Worm (Caenorhabditis elegans) whole organism, mixed stage, embryonic: ENCODE data around the gene gcy-3.

Source experiments
- M03D4.4 ChIP-seq: sonication (generic microtip); optimal IDR thresholded peaks from 2 replicates; lab custom pipeline; 2017; ENCODE audit warnings: mild to moderate bottlenecking, missing genetic modification characterization, missing compliant biosample characterization
- bed-3 ChIP-seq: fragments of 200-800 bp; sonication (Bioruptor generic); optimal IDR thresholded peaks from 3 replicates; lab custom pipeline; 2018; ENCODE audit warnings: mild to moderate bottlenecking, missing genetic modification characterization, moderate library complexity, missing compliant biosample characterization
- blmp-1 ChIP-seq: fragments of 150-350 bp; optimal IDR thresholded peaks from 2 replicates; lab custom pipeline; 2014; ENCODE audit warnings: missing biosample characterization, missing genetic modification characterization
- ceh-39 ChIP-seq: fragments of 150-350 bp; optimal IDR thresholded peaks from 2 replicates; lab custom pipeline; 2014; ENCODE audit warnings: missing biosample characterization, missing genetic modification characterization
- ceh-83 ChIP-seq: fragments of 200-800 bp; sonication (Bioruptor generic); optimal IDR thresholded peaks from 2 replicates; lab custom pipeline; 2018; ENCODE audit warnings: mild to moderate bottlenecking, missing genetic modification characterization, missing compliant biosample characterization
- ces-1 ChIP-seq: fragments of 150-350 bp; optimal IDR thresholded peaks from 2 replicates; lab custom pipeline; 2014; ENCODE audit warnings: missing biosample characterization, missing genetic modification reagents, missing genetic modification characterization
- cnd-1 ChIP-seq: fragments of 200-800 bp; sonication (Bioruptor generic); optimal IDR thresholded peaks from 2 replicates; lab custom pipeline; 2018; ENCODE audit warnings: mild to moderate bottlenecking, missing genetic modification characterization, missing compliant biosample characterization
- drap-1 ChIP-seq: fragments of 200-800 bp; sonication (Bioruptor generic); optimal IDR thresholded peaks from 3 replicates; lab custom pipeline; 2018; ENCODE audit warnings: mild to moderate bottlenecking, missing genetic modification characterization, missing compliant biosample characterization
- elt-1 ChIP-seq: sonication (generic microtip); optimal IDR thresholded peaks from 2 replicates; lab custom pipeline; 2017; ENCODE audit warnings: missing genetic modification characterization, mild to moderate bottlenecking, missing compliant biosample characterization, antibody characterized with exemption, moderate library complexity, borderline replicate concordance; ENCODE audit not compliant: insufficient read depth
- elt-3 ChIP-seq: fragments of 150-350 bp; optimal IDR thresholded peaks from 2 replicates; lab custom pipeline; 2014; ENCODE audit warnings: missing biosample characterization, missing genetic modification characterization
- ham-2 ChIP-seq: fragments of 200-800 bp; sonication (Bioruptor generic); optimal IDR thresholded peaks from 2 replicates; lab custom pipeline; 2018; ENCODE audit warnings: mild to moderate bottlenecking, missing genetic modification characterization, missing compliant biosample characterization
- hlh-1 ChIP-seq: fragments of 150-350 bp; optimal IDR thresholded peaks from 2 replicates; lab custom pipeline; 2014; ENCODE audit warnings: missing biosample characterization, missing genetic modification reagents, missing genetic modification characterization
- lin-13 ChIP-seq: fragments of 150-350 bp; optimal IDR thresholded peaks from 2 replicates; lab custom pipeline; 2014; ENCODE audit warnings: missing biosample characterization, missing genetic modification characterization
- lin-32 ChIP-seq: fragments of 200-800 bp; sonication (Bioruptor generic); optimal IDR thresholded peaks from 2 replicates; lab custom pipeline; 2018; ENCODE audit warnings: mild to moderate bottlenecking, missing genetic modification characterization, missing compliant biosample characterization
- lsy-2 ChIP-seq: fragments of 150-350 bp; optimal IDR thresholded peaks from 2 replicates; lab custom pipeline; 2014; ENCODE audit warnings: missing biosample characterization, missing genetic modification characterization
- mab-5 ChIP-seq: fragments of 150-350 bp; optimal IDR thresholded peaks from 2 replicates; lab custom pipeline; 2014; ENCODE audit warnings: missing biosample characterization, missing genetic modification characterization
- mep-1 ChIP-seq: fragments of 150-350 bp; optimal IDR thresholded peaks from 2 replicates; lab custom pipeline; 2017; ENCODE audit warnings: missing biosample characterization, missing genetic modification reagents, missing genetic modification characterization, inconsistent platforms
- nhr-12 ChIP-seq: fragments of 150-350 bp; optimal IDR thresholded peaks from 2 replicates; lab custom pipeline; 2014; ENCODE audit warnings: missing biosample characterization, missing genetic modification characterization
- nhr-2 ChIP-seq: fragments of 150-350 bp; optimal IDR thresholded peaks from 2 replicates; lab custom pipeline; 2014; ENCODE audit warnings: missing biosample characterization, missing genetic modification characterization
- nhr-28 ChIP-seq: fragments of 150-350 bp; optimal IDR thresholded peaks from 2 replicates; lab custom pipeline; 2014; ENCODE audit warnings: missing biosample characterization, missing genetic modification characterization
- nhr-76 ChIP-seq: sonication (generic microtip); optimal IDR thresholded peaks from 2 replicates; lab custom pipeline; 2017; ENCODE audit warnings: missing biosample characterization, missing genetic modification characterization
- pha-4 ChIP-seq: fragments of 150-350 bp; optimal IDR thresholded peaks from 2 replicates; lab custom pipeline; 2018; ENCODE audit warnings: missing biosample characterization, missing genetic modification reagents, missing genetic modification characterization
- sem-2 ChIP-seq: fragments of 200-800 bp; sonication (Bioruptor generic); optimal IDR thresholded peaks from 2 replicates; lab custom pipeline; 2018; ENCODE audit warnings: mild to moderate bottlenecking, missing genetic modification characterization, missing compliant biosample characterization
- snpc-4 ChIP-seq: fragments of 150-350 bp; optimal IDR thresholded peaks from 2 replicates; lab custom pipeline; 2014; ENCODE audit warnings: missing biosample characterization, missing genetic modification characterization
- tbx-8 ChIP-seq: fragments of 200-800 bp; sonication (Bioruptor generic); optimal IDR thresholded peaks from 2 replicates; lab custom pipeline; 2018; ENCODE audit warnings: mild to moderate bottlenecking, missing genetic modification characterization, moderate library complexity, missing compliant biosample characterization
- unc-120 ChIP-seq: sonication (generic microtip); optimal IDR thresholded peaks from 2 replicates; lab custom pipeline; 2017; ENCODE audit warnings: missing genetic modification characterization, missing compliant biosample characterization; ENCODE audit not compliant: poor library complexity, severe bottlenecking
- unc-39 ChIP-seq: fragments of 150-350 bp; optimal IDR thresholded peaks from 2 replicates; lab custom pipeline; 2014; ENCODE audit warnings: missing biosample characterization, missing genetic modification characterization
- unc-62 ChIP-seq: fragments of 150-350 bp; optimal IDR thresholded peaks from 2 replicates; lab custom pipeline; 2014; ENCODE audit warnings: missing biosample characterization, missing genetic modification reagents, missing genetic modification characterization
- zip-8 ChIP-seq: fragments of 150-350 bp; optimal IDR thresholded peaks from 2 replicates; lab custom pipeline; 2014; ENCODE audit warnings: missing biosample characterization, missing genetic modification characterization
- ztf-11 ChIP-seq: fragments of 150-350 bp; optimal IDR thresholded peaks from 2 replicates; lab custom pipeline; 2014; ENCODE audit warnings: missing biosample characterization, missing genetic modification characterization

Gene gcy-3

ce11 chrII:9507181-9507580 is at the start of gene gcy-3:
Gene gcy-3, minus strand, starts transcription at chrII:9507281.
- TF ChIP-seq ceh-83 (GFP tag; lab: Kevin White, UChicago), result no peak
- no peak for TF ChIP-seq cnd-1
- TF ChIP-seq hlh-1 (tag; lab: Kevin White, UChicago), result no peak
- TF ChIP-seq bed-3 (GFP tag; lab: Kevin White, UChicago), result no peak
- TF ChIP-seq lsy-2 (tag; lab: Kevin White, UChicago), result no peak
- no peak for TF ChIP-seq nhr-2 (tag; lab: Kevin White, UChicago)
- no peak for TF ChIP-seq ztf-11 (tag; lab: Kevin White, UChicago)
- TF ChIP-seq mep-1, result no peak
- TF ChIP-seq lin-32 (GFP tag; lab: Kevin White, UChicago), result no peak
- TF ChIP-seq nhr-76 (tag; lab: Kevin White, UChicago), result no peak
- TF ChIP-seq snpc-4 (tag; lab: Kevin White, UChicago), result no peak

- no peak for TF ChIP-seq M03D4.4
- no peak for TF ChIP-seq zip-8 (tag; lab: Kevin White, UChicago)
- no peak for TF ChIP-seq nhr-28 (tag; lab: Kevin White, UChicago)
- TF ChIP-seq drap-1 (GFP tag; lab: Kevin White, UChicago), result no peak
These were observed 49.5 kb upstream of the gcy-3 start for ce11 chrII:9556582-9556981.

ce11 chrII:9554925-9555553 is 48.0 kb upstream of the gcy-3 start, which contains the start of gene F35H8.2:
Gene F35H8.2, plus strand, starts transcription at chrII:9555503.
- TF ChIP-seq blmp-1 (tag; lab: Kevin White, UChicago) (no peak), bed-3 (GFP tag; lab: Kevin White, UChicago) (no peak), lsy-2 (tag; lab: Kevin White, UChicago) (no peak), nhr-28 (tag; lab: Kevin White, UChicago) (no peak), lin-13 (no peak), unc-120 (no peak), elt-3 (tag; lab: Kevin White, UChicago) (no peak), unc-62 (GFP tag; lab: Kevin White, UChicago) (no peak), M03D4.4 (no peak), sem-2 (no peak), cnd-1 (no peak)
- TF ChIP-seq, all 35 proteins: peak for 0

- TF ChIP-seq unc-120 (no peak), nhr-76 (tag; lab: Kevin White, UChicago) (no peak), mab-5 (tag; lab: Kevin White, UChicago) (no peak), drap-1 (GFP tag; lab: Kevin White, UChicago) (no peak), nhr-12 (tag; lab: Kevin White, UChicago) (no peak), bed-3 (GFP tag; lab: Kevin White, UChicago) (no peak), snpc-4 (tag; lab: Kevin White, UChicago) (no peak), tbx-8 (GFP tag; lab: Kevin White, UChicago) (no peak), ceh-39 (tag; lab: Kevin White, UChicago) (no peak), hlh-1 (tag; lab: Kevin White, UChicago) (no peak), unc-62 (GFP tag; lab: Kevin White, UChicago) (no peak), nhr-28 (tag; lab: Kevin White, UChicago) (no peak), lin-13 (no peak), elt-1 (tag; lab: Kevin White, UChicago) (no peak), ham-2 (GFP tag; lab: Kevin White, UChicago) (no peak)
These were observed 46.1 kb upstream of the gcy-3 start, which contains the start of gene F35H8.1 for ce11 chrII:9553179-9553578. Gene F35H8.1, minus strand, starts transcription at chrII:9553279.

ce11 chrII:9551536-9551935 is 44.5 kb upstream of the gcy-3 start, which contains the start of gene F35H8.12:
Gene F35H8.12, plus strand, starts transcription at chrII:9551836.
- no peak for TF ChIP-seq elt-1 (tag; lab: Kevin White, UChicago)
- no peak for TF ChIP-seq lin-13
- TF ChIP-seq sem-2, result no peak
- TF ChIP-seq mab-5 (tag; lab: Kevin White, UChicago), result no peak
- no peak for TF ChIP-seq ces-1 (GFP tag; lab: Kevin White, UChicago)
- no peak for TF ChIP-seq ceh-83 (GFP tag; lab: Kevin White, UChicago)
- no peak for TF ChIP-seq hlh-1 (tag; lab: Kevin White, UChicago)
- TF ChIP-seq elt-3 (tag; lab: Kevin White, UChicago), result no peak
- TF ChIP-seq pha-4 (tag; lab: Kevin White, UChicago), result no peak
- TF ChIP-seq lsy-2 (tag; lab: Kevin White, UChicago), result no peak
- no peak for TF ChIP-seq tbx-8 (GFP tag; lab: Kevin White, UChicago)
- no peak for TF ChIP-seq drap-1 (GFP tag; lab: Kevin White, UChicago)
- TF ChIP-seq unc-39, result no peak
